Worm (Caenorhabditis elegans): ENCODE results near the gene T22B7.22.

Gene T22B7.22

DNA sequence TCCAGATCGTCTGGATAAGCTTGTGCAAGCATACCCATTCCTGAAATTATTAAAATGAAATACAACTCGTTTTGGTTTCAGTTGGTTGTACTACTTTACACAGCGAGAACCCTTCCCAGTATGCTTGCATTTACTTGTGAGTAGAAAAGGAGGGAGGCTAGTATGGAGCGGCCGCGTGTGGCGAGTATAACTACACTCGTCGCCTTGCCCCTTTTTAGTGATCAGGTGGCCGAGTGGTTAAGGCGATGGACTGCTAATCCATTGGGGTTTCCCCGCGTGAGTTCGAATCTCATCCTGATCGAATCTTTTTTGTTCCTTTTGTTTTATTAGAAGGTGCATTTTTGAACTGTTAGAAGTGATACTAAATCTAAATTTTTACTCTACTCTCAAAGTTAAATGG, 48.0 kb downstream of the T22B7.22 start:
- TF ChIP-seq bed-3 (GFP tag; optimal IDR thresholded peaks at IDR 0.05): peak; percentile 83
- no peak for TF ChIP-seq zip-8 (tag; optimal IDR thresholded peaks at IDR 0.05)
- no peak for TF ChIP-seq ceh-39 (tag; optimal IDR thresholded peaks at IDR 0.05)
- peak; percentile 95 for TF ChIP-seq ceh-83 (GFP tag; optimal IDR thresholded peaks at IDR 0.05)
- TF ChIP-seq mab-5 (tag; optimal IDR thresholded peaks at IDR 0.05): no peak
- peak; percentile 73 for TF ChIP-seq nhr-28 (tag; optimal IDR thresholded peaks at IDR 0.05)
- TF ChIP-seq cnd-1 (tag; optimal IDR thresholded peaks at IDR 0.05): peak; percentile 94
- peak; percentile 30 for TF ChIP-seq lin-13 (tag; optimal IDR thresholded peaks at IDR 0.05)
- TF ChIP-seq unc-120 (tag; optimal IDR thresholded peaks at IDR 0.05; ENCODE audit: poor library complexity, severe bottlenecking): peak; percentile 89
- peak; percentile 87 for TF ChIP-seq ceh-43 (GFP tag; optimal IDR thresholded peaks at IDR 0.05)
- TF ChIP-seq nhr-2 (tag; optimal IDR thresholded peaks at IDR 0.05): no peak
- TF ChIP-seq sem-2 (GFP tag; optimal IDR thresholded peaks at IDR 0.05): peak; percentile 87
- TF ChIP-seq mep-1 (tag; optimal IDR thresholded peaks at IDR 0.05): peak; percentile 39
- TF ChIP-seq lsy-2 (tag; optimal IDR thresholded peaks at IDR 0.05): no peak
- TF ChIP-seq unc-39 (tag; optimal IDR thresholded peaks at IDR 0.05): no peak
- TF ChIP-seq M03D4.4 (tag; optimal IDR thresholded peaks at IDR 0.05): peak; percentile 95
- no peak for TF ChIP-seq nhr-76 (tag; optimal IDR thresholded peaks at IDR 0.05)
- TF ChIP-seq sptf-1 (tag; optimal IDR thresholded peaks at IDR 0.05): peak; percentile 96
- no peak for TF ChIP-seq pha-4 (tag; optimal IDR thresholded peaks at IDR 0.05)
- TF ChIP-seq tbx-8 (GFP tag; optimal IDR thresholded peaks at IDR 0.05): peak; percentile 75
- peak; percentile 87 for TF ChIP-seq lin-32 (GFP tag; optimal IDR thresholded peaks at IDR 0.05)
- peak; percentile 93 for TF ChIP-seq drap-1 (GFP tag; optimal IDR thresholded peaks at IDR 0.05)
- TF ChIP-seq ces-1 (GFP tag; optimal IDR thresholded peaks at IDR 0.05): peak; percentile 26
- TF ChIP-seq ztf-11 (tag; optimal IDR thresholded peaks at IDR 0.05): peak; percentile 66
- TF ChIP-seq flh-1 (GFP tag; optimal IDR thresholded peaks at IDR 0.05): peak; percentile 82
- TF ChIP-seq unc-62 (GFP tag; optimal IDR thresholded peaks at IDR 0.05): peak; percentile 22
- TF ChIP-seq hlh-1 (tag; optimal IDR thresholded peaks at IDR 0.05): peak; percentile 23
- TF ChIP-seq blmp-1 (tag; optimal IDR thresholded peaks at IDR 0.05): no peak
- TF ChIP-seq nhr-12 (tag; optimal IDR thresholded peaks at IDR 0.05): no peak
- TF ChIP-seq snpc-4 (tag; optimal IDR thresholded peaks at IDR 0.05): no peak
- no peak for TF ChIP-seq elt-3 (tag; optimal IDR thresholded peaks at IDR 0.05)
- no peak for TF ChIP-seq elt-1 (tag; optimal IDR thresholded peaks at IDR 0.05; ENCODE audit: borderline replicate concordance, insufficient read depth)
- peak; percentile 93 for TF ChIP-seq ham-2 (GFP tag; optimal IDR thresholded peaks at IDR 0.05)
- TF ChIP-seq mls-2 (tag; optimal IDR thresholded peaks at IDR 0.05): peak; percentile 96
- no peak for TF ChIP-seq nhr-237 (tag; optimal IDR thresholded peaks at IDR 0.05)

DNA sequence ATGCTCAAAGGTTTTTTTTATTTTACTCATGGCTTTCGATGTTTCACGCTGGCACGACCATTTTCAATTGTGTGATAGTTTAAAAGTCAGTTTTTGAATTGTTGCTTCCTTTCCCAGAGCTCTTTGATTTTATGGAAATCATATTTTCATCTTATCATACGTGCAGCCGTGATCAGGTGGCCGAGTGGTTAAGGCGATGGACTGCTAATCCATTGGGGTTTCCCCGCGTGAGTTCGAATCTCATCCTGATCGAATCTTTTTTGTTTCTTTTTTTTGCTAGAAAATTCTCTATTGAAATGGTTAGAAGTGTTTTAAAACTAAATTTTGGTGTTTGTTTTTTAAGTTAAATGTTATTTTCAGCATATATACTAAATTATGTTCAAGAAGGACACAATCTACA, 49.4 kb downstream of the T22B7.22 start:
- no peak for TF ChIP-seq flh-1 (GFP tag; optimal IDR thresholded peaks at IDR 0.05)
- no peak for TF ChIP-seq bed-3 (GFP tag; optimal IDR thresholded peaks at IDR 0.05)
- TF ChIP-seq mab-5 (tag; optimal IDR thresholded peaks at IDR 0.05): no peak
- no peak for TF ChIP-seq nhr-28 (tag; optimal IDR thresholded peaks at IDR 0.05)
- no peak for TF ChIP-seq sptf-1 (tag; optimal IDR thresholded peaks at IDR 0.05)
- no peak for TF ChIP-seq unc-120 (tag; optimal IDR thresholded peaks at IDR 0.05; ENCODE audit: poor library complexity, severe bottlenecking)
- no peak for TF ChIP-seq elt-3 (tag; optimal IDR thresholded peaks at IDR 0.05)
- no peak for TF ChIP-seq ham-2 (GFP tag; optimal IDR thresholded peaks at IDR 0.05)
- TF ChIP-seq drap-1 (GFP tag; optimal IDR thresholded peaks at IDR 0.05): no peak
- TF ChIP-seq M03D4.4 (tag; optimal IDR thresholded peaks at IDR 0.05): no peak
- TF ChIP-seq lin-32 (GFP tag; optimal IDR thresholded peaks at IDR 0.05): no peak
- no peak for TF ChIP-seq nhr-2 (tag; optimal IDR thresholded peaks at IDR 0.05)
- TF ChIP-seq pha-4 (tag; optimal IDR thresholded peaks at IDR 0.05): no peak
- no peak for TF ChIP-seq snpc-4 (tag; optimal IDR thresholded peaks at IDR 0.05)
- no peak for TF ChIP-seq mep-1 (tag; optimal IDR thresholded peaks at IDR 0.05)
- TF ChIP-seq mls-2 (tag; optimal IDR thresholded peaks at IDR 0.05): no peak
- TF ChIP-seq hlh-1 (tag; optimal IDR thresholded peaks at IDR 0.05): no peak
- no peak for TF ChIP-seq elt-1 (tag; optimal IDR thresholded peaks at IDR 0.05; ENCODE audit: borderline replicate concordance, insufficient read depth)

All from whole organism, mixed stage, embryonic.